Fruit fly (Drosophila melanogaster): ENCODE results near the gene CG42359.

CG42359 gene

DNA sequence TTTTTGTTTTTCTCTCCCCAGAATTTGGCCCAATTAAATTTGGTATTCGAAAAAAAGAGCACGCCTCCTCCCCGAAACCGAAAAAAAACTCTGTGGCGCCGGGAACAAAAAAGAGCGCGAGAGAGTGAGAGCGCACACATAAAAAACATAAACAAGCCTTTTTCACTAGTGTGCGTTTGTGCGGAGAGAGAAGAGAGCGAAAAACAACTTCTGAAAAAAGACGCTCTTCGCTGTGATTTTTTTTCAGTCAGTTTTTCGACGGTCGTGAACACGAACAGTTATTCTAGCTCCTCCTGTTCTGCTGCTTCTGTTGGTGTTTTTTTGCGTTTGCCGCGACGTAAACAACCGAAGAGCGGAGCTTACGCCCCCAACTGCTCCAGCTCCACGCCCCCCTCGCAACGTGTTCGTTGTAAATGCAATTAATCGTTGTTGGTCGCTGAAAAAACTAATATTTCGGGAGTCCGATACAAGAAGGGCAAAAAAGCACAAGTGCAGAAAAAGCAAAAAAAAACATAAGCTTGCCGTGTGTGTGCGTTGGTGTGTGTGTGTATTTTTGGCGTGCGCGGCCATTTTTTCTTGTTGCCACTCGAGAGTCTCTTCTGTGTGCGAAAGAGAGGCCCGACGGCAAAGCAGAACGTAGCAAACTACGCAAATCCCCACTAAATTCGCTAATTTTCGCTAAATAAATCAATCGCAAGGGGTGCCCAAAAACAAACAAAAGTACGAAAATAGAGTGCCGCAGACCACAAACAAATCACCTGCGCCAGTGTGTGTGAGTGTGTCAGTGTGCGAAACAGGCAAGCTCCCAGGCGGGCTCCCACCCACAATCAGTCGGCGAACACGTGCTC, 2.1 kb upstream of the CG42359 start, which contains the start of gene sqz:
sqz (plus strand) TSS at position 240 of the 848 bp plus-strand sequence.
- TF ChIP-seq pad (GFP tag; optimal IDR thresholded peaks at IDR 0.05) (peak; percentile 44), ovo (GFP tag; optimal IDR thresholded peaks at IDR 0.05) (no peak), CG7045 (GFP tag; optimal IDR thresholded peaks at IDR 0.05) (peak; percentile 56), CG1620 (GFP tag; optimal IDR thresholded peaks at IDR 0.05) (no peak), CG5204 (GFP tag; optimal IDR thresholded peaks at IDR 0.05) (no peak), CG12768 (GFP tag; optimal IDR thresholded peaks at IDR 0.05) (no peak), CG7101 (tag; optimal IDR thresholded peaks at IDR 0.05) (no peak), Crg-1 (GFP tag; optimal IDR thresholded peaks at IDR 0.05) (no peak), Mnt (GFP tag; optimal IDR thresholded peaks at IDR 0.05) (peak; percentile 45), cnc (optimal IDR thresholded peaks at IDR 0.05) (no peak), tj (GFP tag; optimal IDR thresholded peaks at IDR 0.05) (peak; percentile 89), cic (GFP tag; optimal IDR thresholded peaks at IDR 0.05) (peak; percentile 8), CG14711 (tag; optimal IDR thresholded peaks at IDR 0.05) (no peak), bab1 (GFP tag; optimal IDR thresholded peaks at IDR 0.05) (no peak), CG11617 (GFP tag; optimal IDR thresholded peaks at IDR 0.05) (peak; percentile 75), kay (GFP tag; ENCODE audit: borderline replicate concordance) (no peak), toe (GFP tag; optimal IDR thresholded peaks at IDR 0.05) (peak; percentile 30), Hr96 (GFP tag; optimal IDR thresholded peaks at IDR 0.05) (peak; percentile 41)

DNA sequence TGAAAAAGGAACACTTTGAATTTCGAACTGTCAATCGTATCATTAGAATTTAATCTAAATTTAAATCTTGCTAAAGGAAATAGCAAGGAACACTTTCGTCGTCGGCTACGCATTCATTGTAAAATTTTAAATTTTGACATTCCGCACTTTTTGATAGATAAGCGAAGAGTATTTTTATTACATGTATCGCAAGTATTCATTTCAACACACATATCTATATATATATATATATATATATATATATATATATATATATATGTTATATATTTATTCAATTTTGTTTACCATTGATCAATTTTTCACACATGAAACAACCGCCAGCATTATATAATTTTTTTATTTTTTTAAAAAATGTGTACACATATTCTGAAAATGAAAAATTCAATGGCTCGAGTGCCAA, 2.3 kb downstream of the CG42359 start, which contains the start of gene CG11779:
CG11779 (minus strand) TSS at position 101 of the 400 bp plus-strand sequence.
- no peak for TF ChIP-seq cic (GFP tag; optimal IDR thresholded peaks at IDR 0.05)
- no peak for TF ChIP-seq CG1620 (GFP tag; optimal IDR thresholded peaks at IDR 0.05)
- no peak for TF ChIP-seq CG5204 (GFP tag; optimal IDR thresholded peaks at IDR 0.05)
- no peak for TF ChIP-seq cnc (optimal IDR thresholded peaks at IDR 0.05)
- no peak for TF ChIP-seq CG7101 (tag; optimal IDR thresholded peaks at IDR 0.05)
- TF ChIP-seq bab1 (GFP tag; optimal IDR thresholded peaks at IDR 0.05), result no peak
- TF ChIP-seq toe (GFP tag; optimal IDR thresholded peaks at IDR 0.05), result no peak
- no peak for TF ChIP-seq pad (GFP tag; optimal IDR thresholded peaks at IDR 0.05)
- TF ChIP-seq Crg-1 (GFP tag; optimal IDR thresholded peaks at IDR 0.05), result no peak
- no peak for TF ChIP-seq CG11617 (GFP tag; optimal IDR thresholded peaks at IDR 0.05)
- no peak for TF ChIP-seq tj (GFP tag; optimal IDR thresholded peaks at IDR 0.05)
- no peak for TF ChIP-seq Mnt (GFP tag; optimal IDR thresholded peaks at IDR 0.05)
- no peak for TF ChIP-seq CG12768 (GFP tag; optimal IDR thresholded peaks at IDR 0.05)

DNA sequence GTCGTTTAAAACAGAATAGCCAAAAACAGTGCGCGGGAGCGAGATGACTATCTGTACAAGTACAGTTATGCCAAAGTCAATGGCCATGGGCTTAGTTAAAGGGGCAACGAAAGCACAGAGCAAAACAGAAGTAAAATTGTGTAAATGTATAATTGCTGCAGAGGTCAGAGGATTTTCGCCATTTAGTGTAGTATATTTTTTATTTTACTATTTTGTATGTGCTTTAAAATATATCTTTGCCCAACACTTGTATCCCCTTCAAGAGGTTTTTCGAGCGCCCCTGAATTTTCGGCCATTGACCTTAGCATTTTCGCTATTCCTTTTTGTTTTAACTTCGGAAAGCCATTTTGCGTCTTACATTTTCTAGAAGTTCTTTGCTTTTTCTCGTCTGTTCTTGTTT, 4.1 kb downstream of the CG42359 start:
- peak; percentile 35 for TF ChIP-seq CG1620 (GFP tag; optimal IDR thresholded peaks at IDR 0.05)
- peak; percentile 45 for TF ChIP-seq ovo (GFP tag; optimal IDR thresholded peaks at IDR 0.05)
- no peak for TF ChIP-seq tj (GFP tag; optimal IDR thresholded peaks at IDR 0.05)
- TF ChIP-seq cic (GFP tag; optimal IDR thresholded peaks at IDR 0.05), result no peak
- peak; percentile 33 for TF ChIP-seq CG14711 (tag; optimal IDR thresholded peaks at IDR 0.05)
- peak; percentile 61 for TF ChIP-seq bab1 (GFP tag; optimal IDR thresholded peaks at IDR 0.05)
- TF ChIP-seq CG7101 (tag; optimal IDR thresholded peaks at IDR 0.05), result no peak
- TF ChIP-seq CG5204 (GFP tag; optimal IDR thresholded peaks at IDR 0.05), result no peak
- peak; percentile 44 for TF ChIP-seq pad (GFP tag; optimal IDR thresholded peaks at IDR 0.05)

DNA sequence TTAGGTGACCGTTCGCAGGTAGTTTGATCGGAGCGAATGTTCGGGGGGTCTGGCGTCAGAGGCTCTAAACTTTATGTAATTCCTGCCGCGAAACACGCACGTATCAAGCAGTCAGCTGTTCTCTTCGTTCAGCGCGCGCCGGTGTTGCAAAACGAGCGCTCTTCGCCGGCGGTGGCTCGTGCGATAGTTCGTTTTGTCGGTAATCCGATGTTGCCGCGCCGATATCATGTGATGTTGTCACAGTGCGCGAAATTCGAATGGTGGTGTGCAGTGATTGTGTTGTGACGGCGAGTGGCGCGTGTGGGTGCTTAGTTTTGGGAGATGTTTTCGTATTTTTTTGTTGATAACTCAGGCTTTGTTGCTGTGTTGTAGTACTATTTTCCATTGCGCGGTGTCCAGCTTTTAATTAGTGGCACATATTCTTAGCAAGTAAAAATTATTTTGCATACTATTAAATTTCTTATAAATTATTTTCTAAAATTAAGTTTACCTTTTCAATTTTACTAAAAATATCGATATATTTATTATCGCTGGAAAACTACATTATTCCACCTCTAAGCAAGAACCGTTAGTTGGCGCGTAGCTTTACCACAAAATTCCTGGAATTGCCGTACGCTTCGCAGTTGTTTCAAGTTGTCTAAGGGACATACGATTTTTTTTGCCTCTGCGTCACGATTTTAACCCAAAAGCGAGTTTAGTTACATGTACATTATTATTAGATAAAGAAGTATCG, 5.3 kb downstream of the CG42359 start, which contains the start of gene nanos:
nanos (plus strand) TSS at position 569 of the 733 bp plus-strand sequence.
- TF ChIP-seq CG1620 (GFP tag; optimal IDR thresholded peaks at IDR 0.05) (peak; percentile 94), kay (GFP tag; ENCODE audit: borderline replicate concordance) (peak; percentile 74), Mnt (GFP tag; optimal IDR thresholded peaks at IDR 0.05) (peak; percentile 91), Clk (GFP tag; optimal IDR thresholded peaks at IDR 0.05) (peak; percentile 62), Hr96 (GFP tag; optimal IDR thresholded peaks at IDR 0.05) (peak; percentile 74), CG14711 (tag; optimal IDR thresholded peaks at IDR 0.05) (peak; percentile 40), CG5204 (GFP tag; optimal IDR thresholded peaks at IDR 0.05) (no peak), pad (GFP tag; optimal IDR thresholded peaks at IDR 0.05) (peak; percentile 78), tj (GFP tag; optimal IDR thresholded peaks at IDR 0.05) (peak; percentile 4), ovo (GFP tag; optimal IDR thresholded peaks at IDR 0.05) (peak; percentile 66), CG33017 (tag; optimal IDR thresholded peaks at IDR 0.05) (peak; percentile 23), CG7101 (tag; optimal IDR thresholded peaks at IDR 0.05) (peak; percentile 72), Crg-1 (GFP tag; optimal IDR thresholded peaks at IDR 0.05) (peak; percentile 91), toe (GFP tag; optimal IDR thresholded peaks at IDR 0.05) (peak; percentile 75), CG12768 (GFP tag; optimal IDR thresholded peaks at IDR 0.05) (peak; percentile 79), cic (GFP tag; optimal IDR thresholded peaks at IDR 0.05) (peak; percentile 54), cnc (optimal IDR thresholded peaks at IDR 0.05) (no peak), CG7045 (GFP tag; optimal IDR thresholded peaks at IDR 0.05) (peak; percentile 67), bab1 (GFP tag; optimal IDR thresholded peaks at IDR 0.05) (peak; percentile 80), CG11617 (GFP tag; optimal IDR thresholded peaks at IDR 0.05) (peak; percentile 39)

DNA sequence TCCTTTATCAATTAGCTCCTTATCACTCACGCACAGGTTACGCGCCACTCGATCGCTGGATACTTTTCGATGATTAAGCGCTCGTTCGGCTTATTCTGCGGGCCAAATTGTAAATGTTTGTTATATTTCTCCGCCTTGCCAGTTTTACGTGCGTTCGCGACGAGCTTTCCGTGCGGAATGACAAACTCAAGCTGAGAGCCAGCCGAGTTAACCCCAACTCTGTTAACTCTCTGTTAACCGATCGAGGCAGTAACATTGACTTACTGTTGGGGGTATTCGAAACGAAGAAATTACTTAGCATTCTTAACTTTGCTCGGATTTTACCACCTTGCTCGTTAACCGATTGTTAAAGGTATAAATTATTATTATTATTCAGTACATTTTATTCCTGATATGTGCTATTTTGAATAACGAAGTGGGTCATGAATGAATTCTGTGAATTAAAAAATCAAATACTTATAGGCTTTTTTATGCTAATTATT, 8.6 kb downstream of the CG42359 start, which contains the start of gene CG5835:
CG5835 (minus strand) TSS at position 185 of the 482 bp plus-strand sequence.
- TF ChIP-seq pad (GFP tag; optimal IDR thresholded peaks at IDR 0.05) (peak; percentile 11), Crg-1 (GFP tag; optimal IDR thresholded peaks at IDR 0.05) (no peak), Mnt (GFP tag; optimal IDR thresholded peaks at IDR 0.05) (peak; percentile 58), Hr96 (GFP tag; optimal IDR thresholded peaks at IDR 0.05) (no peak), toe (GFP tag; optimal IDR thresholded peaks at IDR 0.05) (no peak), tj (GFP tag; optimal IDR thresholded peaks at IDR 0.05) (peak; percentile 62), Clk (GFP tag; optimal IDR thresholded peaks at IDR 0.05) (no peak), cic (GFP tag; optimal IDR thresholded peaks at IDR 0.05) (no peak), CG7101 (tag; optimal IDR thresholded peaks at IDR 0.05) (peak; percentile 34), CG12768 (GFP tag; optimal IDR thresholded peaks at IDR 0.05) (no peak), kay (GFP tag; ENCODE audit: borderline replicate concordance) (peak; percentile 82), CG11617 (GFP tag; optimal IDR thresholded peaks at IDR 0.05) (peak; percentile 15), CG1620 (GFP tag; optimal IDR thresholded peaks at IDR 0.05) (peak; percentile 36), cnc (optimal IDR thresholded peaks at IDR 0.05) (no peak), bab1 (GFP tag; optimal IDR thresholded peaks at IDR 0.05) (peak; percentile 46), CG33017 (tag; optimal IDR thresholded peaks at IDR 0.05) (no peak), CG7045 (GFP tag; optimal IDR thresholded peaks at IDR 0.05) (no peak), CG14711 (tag; optimal IDR thresholded peaks at IDR 0.05) (peak; percentile 3), ovo (GFP tag; optimal IDR thresholded peaks at IDR 0.05) (no peak), CG5204 (GFP tag; optimal IDR thresholded peaks at IDR 0.05) (no peak)

All from whole organism, adult.